Fruit fly (Drosophila melanogaster) whole organism, pupa: Measurements from ENCODE around the gene ghi.

ENCODE experiments used
- CG13204 ChIP-seq: fragments of 200-800 bp; sonication (Bioruptor generic); optimal IDR thresholded peaks from 2 replicates; lab custom pipeline; 2018; ENCODE audit warnings: missing biosample characterization, mild to moderate bottlenecking, missing genetic modification characterization, moderate library complexity
- CG15710 ChIP-seq: fragments of 200-800 bp; sonication (Bioruptor generic); optimal IDR thresholded peaks from 2 replicates; lab custom pipeline; 2018; ENCODE audit warnings: missing biosample characterization, mild to moderate bottlenecking, missing genetic modification characterization, moderate library complexity
- CG32121 ChIP-seq: fragments of 200-800 bp; sonication (Bioruptor generic); IDR thresholded peaks from 2 replicates; pipeline ENCODE4 v1.3.6; 2022; ENCODE audit warnings: missing biosample characterization, missing genetic modification characterization
- CG34367 ChIP-seq: fragments of 200-800 bp; sonication (Bioruptor generic); optimal IDR thresholded peaks from 2 replicates; lab custom pipeline; 2018; ENCODE audit warnings: missing biosample characterization, mild to moderate bottlenecking, missing genetic modification characterization
- CG8159 ChIP-seq: fragments of 200-800 bp; sonication (Bioruptor generic); optimal IDR thresholded peaks from 3 replicates; lab custom pipeline; 2018; ENCODE audit warnings: missing biosample characterization, mild to moderate bottlenecking, missing genetic modification characterization, moderate library complexity
- CG8301 ChIP-seq: fragments of 200-800 bp; sonication (Bioruptor generic); optimal IDR thresholded peaks from 2 replicates; lab custom pipeline; 2018; ENCODE audit warnings: missing biosample characterization, mild to moderate bottlenecking, missing genetic modification characterization
- CG9948 ChIP-seq: fragments of 200-800 bp; sonication (Bioruptor generic); optimal IDR thresholded peaks from 2 replicates; lab custom pipeline; 2018; ENCODE audit warnings: missing biosample characterization, mild to moderate bottlenecking, missing genetic modification characterization, moderate library complexity
- EcR ChIP-seq: fragments of 200-800 bp; sonication (Bioruptor generic); optimal IDR thresholded peaks from 3 replicates; lab custom pipeline; 2019; ENCODE audit warnings: missing biosample characterization, missing genetic modification characterization, mild to moderate bottlenecking, moderate library complexity, missing genetic modification reagents
- Pif1A ChIP-seq: fragments of 200-800 bp; sonication (Bioruptor generic); optimal IDR thresholded peaks from 3 replicates; lab custom pipeline; 2016; ENCODE audit warnings: missing biosample characterization, missing genetic modification characterization
- Pif1B ChIP-seq: fragments of 200-800 bp; sonication (Bioruptor generic); optimal IDR thresholded peaks from 3 replicates; lab custom pipeline; 2016; ENCODE audit warnings: missing biosample characterization, missing genetic modification characterization
- gl ChIP-seq: fragments of 200-800 bp; sonication (Bioruptor generic); optimal IDR thresholded peaks from 2 replicates; lab custom pipeline; 2018; ENCODE audit warnings: missing biosample characterization, mild to moderate bottlenecking, missing genetic modification characterization

dm6 chr3L:9501298-9501697 lies 49.6 kb downstream of the ghi start:
- TF ChIP-seq CG8301 (tag; lab: Kevin White, UChicago) (no peak), CG34367 (no peak), gl (tag; lab: Kevin White, UChicago) (no peak), Pif1B (GFP tag; lab: Kevin White, UChicago) (no peak), EcR (no peak), CG13204 (GFP tag; lab: Kevin White, UChicago) (no peak), CG15710 (tag; lab: Kevin White, UChicago) (no peak), Pif1A (GFP tag; lab: Kevin White, UChicago) (no peak), CG9948 (tag; lab: Kevin White, UChicago) (no peak), CG32121 (GFP tag; lab: Robert Waterston, UW) (no peak), CG8159 (tag; lab: Kevin White, UChicago) (no peak)
